Worm (Caenorhabditis elegans): Measurements from ENCODE around the gene Y48E1C.2.

Y48E1C.2 gene

ce11 chrII:13460592-13461395 lies 36.5 kb downstream of the Y48E1C.2 start, which contains the start of gene pqn-27 (continued):
- peak; percentile 29 to 73 for TF ChIP-seq hif-1 (tag; optimal IDR thresholded peaks at IDR 0.05)
- no peak for TF ChIP-seq Y5F2A.4 (GFP tag; optimal IDR thresholded peaks at IDR 0.05)
- TF ChIP-seq lin-13 (GFP tag; optimal IDR thresholded peaks at IDR 0.05) = peak; percentile 22
- TF ChIP-seq unc-130 (GFP tag; optimal IDR thresholded peaks at IDR 0.05) = no peak
- TF ChIP-seq T26A8.4 (GFP tag; IDR thresholded peaks at IDR 0.05) = peak; percentile 96
- peak; percentile 1 for TF ChIP-seq jun-1 (tag; optimal IDR thresholded peaks at IDR 0.05)
- TF ChIP-seq pqm-1 (tag; optimal IDR thresholded peaks at IDR 0.05) = no peak
- peak; percentile 33; the same call in 1 of the 2 replicates for TF ChIP-seq mdt-29 (GFP tag; IDR thresholded peaks at IDR 0.05)
- no peak for TF ChIP-seq ceh-82 (tag; optimal IDR thresholded peaks at IDR 0.05)
- no peak for TF ChIP-seq ceh-32 (tag; optimal IDR thresholded peaks at IDR 0.05; ENCODE audit: poor library complexity)
- peak; percentile 43 for TF ChIP-seq hmg-1.1 (GFP tag; IDR thresholded peaks at IDR 0.05)
- 0 out of 2 replicates have a peak, but pooled peaks have one; percentile 22 for TF ChIP-seq nhr-41 (GFP tag; IDR thresholded peaks at IDR 0.05)
- peak; percentile 92 for TF ChIP-seq mep-1 (tag; optimal IDR thresholded peaks at IDR 0.05)
- TF ChIP-seq nhr-111 (GFP tag; optimal IDR thresholded peaks at IDR 0.05) = peak; percentile 53

DNA sequence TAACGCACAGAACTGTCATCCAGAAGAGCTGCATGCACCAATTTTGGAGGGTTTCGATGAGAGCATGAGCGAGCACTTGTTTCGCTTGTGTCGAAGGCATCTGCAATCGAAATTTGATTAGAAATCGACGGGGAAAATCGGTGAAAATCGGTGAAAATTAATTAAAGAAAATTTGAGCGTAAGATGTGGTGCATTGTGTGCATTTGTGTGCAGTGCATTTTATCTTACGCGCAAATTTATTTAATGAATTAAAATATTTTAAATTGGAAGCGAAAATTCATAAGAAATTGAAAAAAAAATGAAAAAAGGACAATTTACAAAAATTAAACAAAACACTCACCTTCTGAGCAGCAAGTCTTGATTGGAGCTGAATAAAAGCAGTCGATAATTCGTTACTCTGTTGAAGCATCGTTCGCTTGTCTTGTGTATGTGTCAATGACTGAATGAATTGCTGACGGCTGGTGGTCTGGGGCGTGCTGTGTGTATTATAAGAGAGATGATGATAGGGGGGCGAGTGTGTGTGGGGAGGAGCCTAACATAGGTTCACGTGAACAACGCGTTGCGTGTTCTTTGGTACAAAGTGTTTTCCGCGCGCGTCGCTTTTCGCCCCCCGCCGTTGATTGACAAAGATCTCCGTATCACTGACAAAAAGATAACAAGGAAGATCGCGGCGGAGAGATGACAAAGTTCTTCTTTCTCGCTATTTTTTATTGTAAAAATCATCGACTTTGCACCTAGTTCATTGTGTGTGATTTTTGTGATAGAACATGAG lies 37.4 kb downstream of the Y48E1C.2 start:
- TF ChIP-seq ztf-7 (tag; optimal IDR thresholded peaks at IDR 0.05) (no peak), D1046.2 (GFP tag; IDR thresholded peaks at IDR 0.05) (no peak), Y5F2A.4 (GFP tag; optimal IDR thresholded peaks at IDR 0.05) (no peak), ceh-44 (GFP tag; IDR thresholded peaks at IDR 0.05) (no peak), nhr-48 (tag; optimal IDR thresholded peaks at IDR 0.05) (peak; percentile 99), pqm-1 (tag; optimal IDR thresholded peaks at IDR 0.05) (peak; percentile 48), spr-1 (tag; optimal IDR thresholded peaks at IDR 0.05) (peak; percentile 38), snpc-4 (tag; optimal IDR thresholded peaks at IDR 0.05) (no peak), sdz-12 (GFP tag; optimal IDR thresholded peaks at IDR 0.05) (no peak), aha-1 (tag) (peak; percentile 99), nhr-77 (tag; optimal IDR thresholded peaks at IDR 0.05) (peak; percentile 68), pha-4 (GFP tag; IDR thresholded peaks at IDR 0.05) (no peak; the same call in 1 of the 2 replicates), pha-4 (tag; optimal IDR thresholded peaks at IDR 0.05) (no peak), jun-1 (tag; optimal IDR thresholded peaks at IDR 0.05) (no peak), dpl-1 (GFP tag; optimal IDR thresholded peaks at IDR 0.05) (peak; percentile 25), nhr-11 (tag; optimal IDR thresholded peaks at IDR 0.05) (peak; percentile 79), lin-15B (tag; optimal IDR thresholded peaks at IDR 0.05) (no peak), hmg-1.1 (GFP tag; IDR thresholded peaks at IDR 0.05) (peak; percentile 56), duxl-1 (tag; optimal IDR thresholded peaks at IDR 0.05; ENCODE audit: poor library complexity) (peak; percentile 33), dve-1 (tag; optimal IDR thresholded peaks at IDR 0.05; ENCODE audit: insufficient read depth) (peak; percentile 95), Y75B8A.6 (GFP tag; IDR thresholded peaks at IDR 0.05) (no peak; the same call in 1 of the 2 replicates), fos-1 (tag; optimal IDR thresholded peaks at IDR 0.05) (no peak), daf-8 (GFP tag; IDR thresholded peaks at IDR 0.05) (no peak), dmd-6 (GFP tag; IDR thresholded peaks at IDR 0.05) (peak; percentile 99), egl-27 (tag; optimal IDR thresholded peaks at IDR 0.05) (no peak), lir-3 (tag; optimal IDR thresholded peaks at IDR 0.05) (no peak), nhr-6 (tag; optimal IDR thresholded peaks at IDR 0.05) (no peak), daf-19 (GFP tag; conservative IDR thresholded peaks at IDR 0.05) (no peak), nhr-10 (tag; optimal IDR thresholded peaks at IDR 0.05) (peak; percentile 92), hlh-30 (tag; optimal IDR thresholded peaks at IDR 0.05; ENCODE audit: insufficient read depth) (peak; percentile 94), nhr-25 (tag; optimal IDR thresholded peaks at IDR 0.05; ENCODE audit: borderline replicate concordance, insufficient read depth) (peak; percentile 83), nhr-28 (tag; optimal IDR thresholded peaks at IDR 0.05) (peak; percentile 89), F44E2.7 (GFP tag; IDR thresholded peaks at IDR 0.05) (no peak), zip-2 (tag; optimal IDR thresholded peaks at IDR 0.05) (no peak), lin-39 (tag; optimal IDR thresholded peaks at IDR 0.05) (no peak), unc-130 (GFP tag; optimal IDR thresholded peaks at IDR 0.05) (no peak), unc-39 (tag; optimal IDR thresholded peaks at IDR 0.05) (no peak), lin-13 (GFP tag; optimal IDR thresholded peaks at IDR 0.05) (no peak)
